Worm (Caenorhabditis elegans) whole organism, L4 larva: ENCODE data around the gene dohh-1.

Experiments used
- D1046.2 ChIP-seq: fragments of 200-800 bp; sonication (Bioruptor generic); IDR thresholded peaks from 2 replicates; pipeline ENCODE4 v1.3.6; 2022; ENCODE audit warnings: missing genetic modification characterization, missing compliant biosample characterization
- F10B5.3 ChIP-seq: sonication (generic microtip); optimal IDR thresholded peaks from 2 replicates; lab custom pipeline; 2016; ENCODE audit warnings: mild to moderate bottlenecking, missing genetic modification characterization, missing compliant biosample characterization
- F26F4.8 ChIP-seq: fragments of 200-800 bp; sonication (Bioruptor generic); conservative IDR thresholded peaks from 2 replicates; pipeline ENCODE4 v1.3.6; 2022; ENCODE audit warnings: missing genetic modification characterization, missing compliant biosample characterization
- F44E2.7 ChIP-seq: fragments of 200-800 bp; sonication (Bioruptor generic); IDR thresholded peaks from 2 replicates; pipeline ENCODE4 v2.1.2; 2022; ENCODE audit warnings: missing genetic modification characterization, missing compliant biosample characterization
- R02D3.7 ChIP-seq: fragments of 150-350 bp; sonication (generic microtip); optimal IDR thresholded peaks from 3 replicates; lab custom pipeline; 2014; ENCODE audit warnings: missing biosample characterization, missing genetic modification characterization
- T20F7.1 ChIP-seq: fragments of 200-800 bp; sonication (Bioruptor generic); optimal IDR thresholded peaks from 2 replicates; lab custom pipeline; 2018; ENCODE audit warnings: mild to moderate bottlenecking, missing genetic modification characterization, missing compliant biosample characterization
- Y105C5A.15 ChIP-seq: fragments of 200-800 bp; sonication (Bioruptor generic); IDR thresholded peaks from 2 replicates; pipeline ENCODE4 v1.3.6; 2022; ENCODE audit warnings: missing genetic modification characterization, missing compliant biosample characterization
- Y48G9A.11 ChIP-seq: fragments of 200-800 bp; sonication (Bioruptor generic); IDR thresholded peaks from 2 replicates; pipeline ENCODE4 v1.3.6; 2022; ENCODE audit warnings: missing genetic modification reagents, missing genetic modification characterization, missing compliant biosample characterization
- Y75B8A.6 ChIP-seq: fragments of 200-800 bp; sonication (Bioruptor generic); IDR thresholded peaks from 2 replicates; pipeline ENCODE4 v1.3.6; 2022; ENCODE audit warnings: missing genetic modification reagents, missing genetic modification characterization, missing compliant biosample characterization
- ZK337.2 ChIP-seq: fragments of 200-800 bp; sonication (Bioruptor generic); IDR thresholded peaks from 2 replicates; pipeline ENCODE4 v1.3.6; 2022; ENCODE audit warnings: missing genetic modification reagents, missing genetic modification characterization, missing compliant biosample characterization
- aha-1 ChIP-seq: fragments of 150-350 bp; peaks from one replicate; lab custom pipeline; 2014; ENCODE audit warnings: missing biosample characterization, missing genetic modification characterization
- ama-1 ChIP-seq: fragments of 150-350 bp; optimal IDR thresholded peaks from 2 replicates; lab custom pipeline; 2014; ENCODE audit warnings: inconsistent platforms, mixed read lengths
- ceh-20 ChIP-seq: fragments of 200-800 bp; sonication (Bioruptor generic); IDR thresholded peaks from 2 replicates; pipeline ENCODE4 v1.3.6; 2022; ENCODE audit warnings: missing genetic modification reagents, missing genetic modification characterization, missing compliant biosample characterization
- ceh-28 ChIP-seq: fragments of 150-350 bp; optimal IDR thresholded peaks from 2 replicates; lab custom pipeline; 2014; ENCODE audit warnings: missing biosample characterization, missing genetic modification reagents, missing genetic modification characterization
- ceh-32 ChIP-seq: sonication (generic microtip); optimal IDR thresholded peaks from 2 replicates; lab custom pipeline; 2016; ENCODE audit warnings: mild to moderate bottlenecking, missing genetic modification characterization, missing compliant biosample characterization; ENCODE audit not compliant: poor library complexity
- ceh-82 ChIP-seq: sonication (generic microtip); optimal IDR thresholded peaks from 2 replicates; lab custom pipeline; 2017; ENCODE audit warnings: missing biosample characterization, missing genetic modification characterization
- ctbp-1 ChIP-seq: fragments of 200-800 bp; sonication (Bioruptor generic); IDR thresholded peaks from 2 replicates; pipeline ENCODE4 v1.3.6; 2022; ENCODE audit warnings: missing genetic modification reagents, missing genetic modification characterization, missing compliant biosample characterization
- daf-16 ChIP-seq, 3 experiments: sonication (generic microtip); optimal IDR thresholded peaks; 2 replicates each; lab custom pipeline; 2016 to 2017; ENCODE audit warnings: missing genetic modification characterization in 3 of 3, missing genetic modification reagents in 3 of 3, mild to moderate bottlenecking in 2 of 3, missing compliant biosample characterization in 2 of 3, missing biosample characterization in 1 of 3, moderate library complexity in 1 of 3
- daf-19 ChIP-seq: fragments of 200-800 bp; sonication (Bioruptor generic); conservative IDR thresholded peaks from 2 replicates; pipeline ENCODE4 v1.3.6; 2022; ENCODE audit warnings: missing genetic modification characterization, missing compliant biosample characterization
- daf-8 ChIP-seq: fragments of 200-800 bp; sonication (Bioruptor generic); IDR thresholded peaks from 2 replicates; pipeline ENCODE4 v1.3.6; 2022; ENCODE audit warnings: missing genetic modification characterization, missing compliant biosample characterization
- dmd-8 ChIP-seq: fragments of 200-800 bp; sonication (Bioruptor generic); IDR thresholded peaks from 2 replicates; pipeline ENCODE4 v1.3.6; 2022; ENCODE audit warnings: missing genetic modification characterization, missing compliant biosample characterization
- dpl-1 ChIP-seq: fragments of 150-350 bp; optimal IDR thresholded peaks from 2 replicates; lab custom pipeline; 2014; ENCODE audit warnings: missing biosample characterization, missing genetic modification reagents, missing genetic modification characterization
- egl-27 ChIP-seq: sonication (generic microtip); optimal IDR thresholded peaks from 3 replicates; lab custom pipeline; 2017; ENCODE audit warnings: missing biosample characterization, missing genetic modification reagents, missing genetic modification characterization
- fkh-10 ChIP-seq: fragments of 150-350 bp; optimal IDR thresholded peaks from 2 replicates; lab custom pipeline; 2014; ENCODE audit warnings: missing biosample characterization, missing genetic modification reagents, missing genetic modification characterization
- hif-1 ChIP-seq, 2 experiments: sonication (generic microtip); optimal IDR thresholded peaks; 2 replicates each; lab custom pipeline; 2016 to 2017; ENCODE audit warnings: missing compliant biosample characterization in 2 of 2, missing genetic modification characterization in 2 of 2, missing genetic modification reagents in 2 of 2, missing genotype in 2 of 2, mild to moderate bottlenecking in 1 of 2
- lim-7 ChIP-seq: fragments of 200-800 bp; sonication (Bioruptor generic); IDR thresholded peaks from 2 replicates; pipeline ENCODE4 v1.3.6; 2022; ENCODE audit warnings: missing genetic modification characterization, missing compliant biosample characterization
- lin-1 ChIP-seq: fragments of 200-800 bp; sonication (Bioruptor generic); IDR thresholded peaks from 2 replicates; pipeline ENCODE4 v1.3.6; 2022; ENCODE audit warnings: missing genetic modification reagents, missing genetic modification characterization, missing compliant biosample characterization
- lin-13 ChIP-seq: fragments of 150-350 bp; optimal IDR thresholded peaks from 2 replicates; lab custom pipeline; 2014; ENCODE audit warnings: missing biosample characterization, missing genetic modification reagents, missing genetic modification characterization
- lin-29 ChIP-seq: fragments of 200-800 bp; sonication (Bioruptor generic); IDR thresholded peaks from 2 replicates; pipeline ENCODE4 v1.3.6; 2022; ENCODE audit warnings: missing genetic modification reagents, missing genetic modification characterization, missing compliant biosample characterization
- lin-38 ChIP-seq: fragments of 200-800 bp; sonication (Bioruptor generic); IDR thresholded peaks from 2 replicates; pipeline ENCODE4 v1.3.6; 2022; ENCODE audit warnings: missing genetic modification reagents, missing genetic modification characterization, missing compliant biosample characterization
- lir-3 ChIP-seq: sonication (generic microtip); optimal IDR thresholded peaks from 2 replicates; lab custom pipeline; 2016; ENCODE audit warnings: mild to moderate bottlenecking, missing genetic modification characterization, missing compliant biosample characterization
- madf-5 ChIP-seq, 2 experiments: fragments of 200-800 bp; sonication (Bioruptor generic); IDR thresholded peaks; 2 replicates each; pipeline ENCODE4 v1.3.6; 2022; ENCODE audit warnings: missing compliant biosample characterization in 2 of 2, missing genetic modification characterization in 2 of 2
- mes-2 ChIP-seq: sonication (generic microtip); optimal IDR thresholded peaks from 2 replicates; lab custom pipeline; 2016; ENCODE audit warnings: missing genotype, mild to moderate bottlenecking, missing genetic modification characterization, missing compliant biosample characterization; ENCODE audit not compliant: poor library complexity, severe bottlenecking
- nhr-102 ChIP-seq: sonication (generic microtip); optimal IDR thresholded peaks from 2 replicates; lab custom pipeline; 2016; ENCODE audit warnings: mild to moderate bottlenecking, missing genetic modification characterization, moderate library complexity, missing compliant biosample characterization
- nhr-11 ChIP-seq: fragments of 150-350 bp; optimal IDR thresholded peaks from 2 replicates; lab custom pipeline; 2014; ENCODE audit warnings: missing biosample characterization, missing genetic modification characterization
- nhr-6 ChIP-seq: fragments of 150-350 bp; optimal IDR thresholded peaks from 2 replicates; lab custom pipeline; 2014; ENCODE audit warnings: missing biosample characterization, missing genetic modification characterization
- nhr-77 ChIP-seq: fragments of 150-350 bp; optimal IDR thresholded peaks from 2 replicates; lab custom pipeline; 2014; ENCODE audit warnings: missing biosample characterization, missing genetic modification characterization
- pha-4 ChIP-seq, 2 experiments: fragments of 150-350 bp in 1 of 2; fragments of 200-800 bp in 1 of 2; sonication (Bioruptor generic) in 1 of 2; IDR thresholded peaks in 1 of 2; optimal IDR thresholded peaks in 1 of 2; 2 replicates each; pipeline versions ENCODE4 v1.3.6 to Lab custom; 2014 to 2022; ENCODE audit warnings: missing genetic modification characterization in 2 of 2, missing genetic modification reagents in 2 of 2, missing biosample characterization in 1 of 2, missing compliant biosample characterization in 1 of 2
- php-3 ChIP-seq: fragments of 200-800 bp; sonication (Bioruptor generic); IDR thresholded peaks from 2 replicates; pipeline ENCODE4 v1.3.6; 2022; ENCODE audit warnings: missing genetic modification reagents, missing genetic modification characterization, missing compliant biosample characterization
- snpc-1.2 ChIP-seq: fragments of 200-800 bp; sonication (Bioruptor generic); IDR thresholded peaks from 2 replicates; pipeline ENCODE4 v1.3.6; 2022; ENCODE audit warnings: missing genetic modification reagents, missing genetic modification characterization, missing compliant biosample characterization
- snpc-4 ChIP-seq: fragments of 150-350 bp; optimal IDR thresholded peaks from 2 replicates; lab custom pipeline; 2014; ENCODE audit warnings: missing biosample characterization, missing genetic modification characterization
- spr-1 ChIP-seq: sonication (generic microtip); optimal IDR thresholded peaks from 2 replicates; lab custom pipeline; 2016; ENCODE audit warnings: mild to moderate bottlenecking, missing genetic modification characterization, missing compliant biosample characterization
- tag-97 ChIP-seq: fragments of 200-800 bp; sonication (Bioruptor generic); IDR thresholded peaks from 2 replicates; pipeline ENCODE4 v1.3.6; 2022; ENCODE audit warnings: missing genetic modification characterization, missing compliant biosample characterization
- tra-1 ChIP-seq: fragments of 200-800 bp; sonication (Bioruptor generic); IDR thresholded peaks from 2 replicates; pipeline ENCODE4 v1.3.6; 2022; ENCODE audit warnings: missing genetic modification reagents, missing genetic modification characterization, missing compliant biosample characterization
- unc-130 ChIP-seq: sonication (generic microtip); optimal IDR thresholded peaks from 2 replicates; lab custom pipeline; 2016; ENCODE audit warnings: missing genetic modification reagents, missing genetic modification characterization, missing compliant biosample characterization
- zag-1 ChIP-seq: fragments of 150-350 bp; optimal IDR thresholded peaks from 2 replicates; lab custom pipeline; 2014; ENCODE audit warnings: missing biosample characterization, missing genetic modification characterization
- zip-2 ChIP-seq: fragments of 150-350 bp; optimal IDR thresholded peaks from 2 replicates; lab custom pipeline; 2014; ENCODE audit warnings: missing biosample characterization, missing genetic modification characterization
- ztf-11 ChIP-seq: fragments of 150-350 bp; optimal IDR thresholded peaks from 2 replicates; lab custom pipeline; 2014; ENCODE audit warnings: missing biosample characterization, missing genetic modification characterization

The dohh-1 gene

DNA sequence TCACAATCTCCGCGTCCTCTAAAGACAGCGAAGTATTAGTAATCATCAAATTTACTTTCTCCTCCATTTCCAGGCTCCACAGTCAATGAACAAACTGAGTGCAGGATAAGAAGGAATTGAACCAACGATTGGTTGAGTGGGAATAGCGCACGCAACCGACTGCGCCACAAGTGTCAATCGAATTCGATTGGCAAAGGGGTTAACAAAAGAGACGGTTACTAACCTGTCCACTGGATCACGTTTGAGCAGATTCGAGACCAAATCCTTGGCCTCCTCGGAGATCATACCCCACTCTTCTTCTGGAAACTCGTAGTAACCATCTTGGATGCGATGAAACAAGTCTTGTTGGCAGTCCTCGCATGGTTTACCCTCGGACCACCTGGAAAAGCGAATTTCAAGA is 34.5 kb upstream of the dohh-1 start (continued):
- TF ChIP-seq zip-2, result no peak
- no peak for TF ChIP-seq unc-130 (GFP tag; lab: Kevin White, UChicago)
- TF ChIP-seq Y48G9A.11 (GFP tag; lab: Robert Waterston, UW), result no peak; the same call in 1 of the 2 replicates
- TF ChIP-seq daf-19 (GFP tag; lab: Robert Waterston, UW), result no peak
- peak; percentile 64; the same call in 1 of the 2 replicates for TF ChIP-seq snpc-1.2 (GFP tag; lab: Robert Waterston, UW)
- TF ChIP-seq nhr-6 (tag; lab: Kevin White, UChicago), result no peak
- peak; percentile 84 for TF ChIP-seq ama-1 (lab: Kevin White, UChicago)
- TF ChIP-seq ceh-32 (tag; lab: Kevin White, UChicago), result no peak
- TF ChIP-seq lin-29 (GFP tag; lab: Robert Waterston, UW), result no peak
- no peak for TF ChIP-seq ceh-28 (tag; lab: Kevin White, UChicago)
- no peak for TF ChIP-seq nhr-102 (tag; lab: Kevin White, UChicago)
- TF ChIP-seq nhr-77 (tag; lab: Kevin White, UChicago), result no peak
- TF ChIP-seq ctbp-1 (GFP tag; lab: Robert Waterston, UW), result peak; percentile 36; the same call in 1 of the 2 replicates
- no peak for TF ChIP-seq spr-1
- 0 out of 2 replicates have a peak, but pooled peaks have one; percentile 30 for TF ChIP-seq ZK337.2 (GFP tag; lab: Robert Waterston, UW)
- no peak for TF ChIP-seq D1046.2 (GFP tag; lab: Robert Waterston, UW)
- TF ChIP-seq R02D3.7 (tag; lab: Kevin White, UChicago), result no peak
- no peak for TF ChIP-seq hif-1 (tag; optimal IDR thresholded peaks at IDR 0.05; lab: Kevin White, UChicago)
- no peak for TF ChIP-seq ztf-11 (tag; lab: Kevin White, UChicago)
- no peak for TF ChIP-seq snpc-4 (tag; lab: Kevin White, UChicago)
- TF ChIP-seq lin-13 (GFP tag; lab: Kevin White, UChicago), result peak; percentile 69
- no peak for TF ChIP-seq php-3 (GFP tag; lab: Robert Waterston, UW)
- TF ChIP-seq F44E2.7, result no peak
- no peak for TF ChIP-seq Y105C5A.15 (GFP tag; lab: Robert Waterston, UW)
- no peak for TF ChIP-seq daf-16 (GFP tag; optimal IDR thresholded peaks at IDR 0.05; lab: Kevin White, UChicago)
- TF ChIP-seq daf-16 (tag; optimal IDR thresholded peaks at IDR 0.05; lab: Kevin White, UChicago), result no peak
- TF ChIP-seq tag-97, result no peak
- peak; percentile 15; the same call in 1 of the 2 replicates for TF ChIP-seq lin-1 (GFP tag; lab: Robert Waterston, UW)
- TF ChIP-seq T20F7.1 (GFP tag; lab: Kevin White, UChicago), result peak; percentile 2
- TF ChIP-seq egl-27, result no peak
- TF ChIP-seq pha-4 (GFP tag; IDR thresholded peaks at IDR 0.05; lab: Robert Waterston, UW), result 0 out of 2 replicates have a peak, but pooled peaks have one; percentile 27
- TF ChIP-seq pha-4 (tag; optimal IDR thresholded peaks at IDR 0.05; lab: Kevin White, UChicago), result no peak
- no peak for TF ChIP-seq F26F4.8
- TF ChIP-seq lim-7 (GFP tag; lab: Robert Waterston, UW), result 0 out of 2 replicates have a peak, but pooled peaks have one; percentile 55
- no peak for TF ChIP-seq F10B5.3 (tag; lab: Kevin White, UChicago)
- TF ChIP-seq madf-5 (GFP tag; IDR thresholded peaks at IDR 0.05; lab: Robert Waterston, UW), result peak in 1 of 2 experiments; percentile 49; a peak in 1 of 4 replicates
- no peak for TF ChIP-seq lir-3 (tag; lab: Kevin White, UChicago)
- TF ChIP-seq lin-38 (GFP tag; lab: Robert Waterston, UW), result peak; percentile 42; the same call in 1 of the 2 replicates

DNA sequence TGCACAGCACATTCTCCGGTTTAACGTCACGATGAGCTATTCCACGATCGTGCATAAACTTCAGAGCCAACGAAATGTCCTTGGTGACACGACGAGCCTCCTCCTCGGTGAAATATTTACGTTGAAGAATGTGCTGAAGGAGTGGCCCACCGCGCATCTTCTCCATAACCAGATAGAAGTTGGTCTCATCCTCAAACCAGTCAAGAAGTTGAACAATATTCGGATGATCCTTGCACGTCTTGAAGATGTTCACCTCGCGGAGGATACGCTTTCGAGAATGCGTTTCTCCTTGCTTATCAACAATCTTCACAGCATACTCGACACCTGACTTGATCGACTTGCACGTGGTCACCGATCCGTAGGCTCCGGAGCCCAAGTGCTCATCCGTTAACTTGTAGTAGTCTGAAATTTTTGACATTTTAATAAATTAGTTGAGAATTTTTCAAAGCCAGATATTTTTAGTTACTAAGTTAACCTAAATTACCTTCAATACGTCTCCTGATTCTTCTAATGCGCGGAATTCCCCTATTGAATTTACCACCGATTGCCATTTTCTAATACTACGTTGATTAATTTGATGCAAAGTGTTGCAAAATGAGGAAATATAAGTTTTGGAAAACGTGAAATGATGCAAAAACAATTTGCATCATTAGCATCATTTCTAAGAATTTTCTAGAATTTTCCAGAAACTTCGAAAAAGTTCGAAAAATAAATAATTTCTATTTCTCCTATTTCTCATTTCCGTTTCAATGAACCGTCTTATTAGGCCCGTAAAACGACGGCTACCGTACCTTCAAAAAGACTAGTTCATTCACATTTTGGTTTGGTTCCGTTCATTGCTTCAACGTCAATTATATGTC is 33.6 kb upstream of the dohh-1 start:
- TF ChIP-seq nhr-77 (tag; lab: Kevin White, UChicago), result no peak
- TF ChIP-seq ceh-20, result no peak; the same call in 1 of the 2 replicates
- TF ChIP-seq lim-7 (GFP tag; lab: Robert Waterston, UW), result peak; percentile 21; the same call in 1 of the 2 replicates
- TF ChIP-seq tra-1 (GFP tag; lab: Robert Waterston, UW), result peak; percentile 41; the same call in 1 of the 2 replicates
- peak; percentile 10; the same call in 1 of the 2 replicates for TF ChIP-seq dmd-8
- TF ChIP-seq dpl-1 (GFP tag; lab: Kevin White, UChicago), result no peak
- TF ChIP-seq daf-8 (GFP tag; lab: Robert Waterston, UW), result no peak
- TF ChIP-seq fkh-10 (GFP tag; lab: Kevin White, UChicago), result no peak
- peak; percentile 37; the same call in 1 of the 2 replicates for TF ChIP-seq Y75B8A.6 (GFP tag; lab: Robert Waterston, UW)
- TF ChIP-seq ZK337.2 (GFP tag; lab: Robert Waterston, UW), result no peak
- no peak for TF ChIP-seq zag-1
- TF ChIP-seq mes-2 (tag; lab: Kevin White, UChicago), result peak; percentile 26
- no peak for TF ChIP-seq ceh-82 (tag; lab: Kevin White, UChicago)
- peak; percentile 46 for TF ChIP-seq nhr-11 (tag; lab: Kevin White, UChicago)
- TF ChIP-seq aha-1 (tag; lab: Kevin White, UChicago), result peak; percentile 98
